Worm (Caenorhabditis elegans): Measurements from ENCODE around the gene lsm-3.

DNA sequence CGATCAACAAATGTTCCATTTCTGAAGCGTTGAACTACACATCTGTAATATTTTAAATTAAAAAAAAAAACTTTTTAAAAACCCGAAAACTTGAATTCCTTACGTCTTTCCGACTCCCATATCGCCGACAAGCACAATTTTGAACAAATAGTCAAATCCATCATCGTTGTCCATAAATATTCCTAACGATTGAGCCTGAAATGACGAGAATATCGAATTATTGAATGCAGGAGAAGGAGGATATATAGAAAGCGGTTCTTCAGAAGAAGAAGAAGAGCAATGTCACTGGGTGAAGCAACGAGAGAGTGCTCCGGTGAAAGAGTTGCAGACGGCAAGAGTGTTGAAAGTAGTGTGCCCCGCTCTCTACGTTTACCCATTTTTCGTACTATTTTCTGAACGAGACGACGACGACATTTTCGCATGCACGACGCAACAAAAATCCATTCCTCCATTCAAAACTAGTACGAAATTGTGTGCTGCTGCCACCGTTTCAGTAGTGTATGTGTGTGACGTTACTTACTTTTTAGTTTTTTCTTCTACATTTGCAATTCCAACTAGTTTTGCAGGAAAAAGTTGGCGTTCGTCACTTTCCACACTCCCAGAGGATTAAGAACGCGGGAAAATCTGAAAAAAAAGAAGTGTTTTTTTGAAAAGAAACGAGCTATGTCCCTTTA lies 3.1 kb upstream of the lsm-3 start, which contains the start of gene rab-19:
- no peak for TF ChIP-seq him-1 (tag; optimal IDR thresholded peaks at IDR 0.05)
- no peak for TF ChIP-seq W03F9.2 (tag; optimal IDR thresholded peaks at IDR 0.05)
- TF ChIP-seq dao-5 (tag; optimal IDR thresholded peaks at IDR 0.05) = no peak

Data from whole organism, L4/young adult.